Worm (Caenorhabditis elegans) whole organism, L3 larva: ENCODE measurements around the gene ippk-1.
A peak's percentile ranks its signal among the peaks of the same experiment; 100 is the strongest.

Experiments
- R02D3.7 ChIP-seq: fragments of 150-350 bp; optimal IDR thresholded peaks from 2 replicates; lab custom pipeline; 2014; ENCODE audit warnings: missing biosample characterization, missing genetic modification characterization
- ZK546.5 ChIP-seq: sonication (generic microtip); optimal IDR thresholded peaks from 2 replicates; lab custom pipeline; 2017; ENCODE audit warnings: missing biosample characterization, missing genetic modification characterization
- aly-2 ChIP-seq: fragments of 150-350 bp; optimal IDR thresholded peaks from 2 replicates; lab custom pipeline; 2014; ENCODE audit warnings: missing biosample characterization, missing genetic modification characterization
- ama-1 ChIP-seq: fragments of 150-350 bp; optimal IDR thresholded peaks from 2 replicates; lab custom pipeline; 2018
- ceh-16 ChIP-seq: sonication (generic microtip); optimal IDR thresholded peaks from 2 replicates; lab custom pipeline; 2017; ENCODE audit warnings: missing biosample characterization, missing genetic modification characterization
- ceh-28 ChIP-seq: fragments of 150-350 bp; optimal IDR thresholded peaks from 2 replicates; lab custom pipeline; 2014; ENCODE audit warnings: missing biosample characterization, missing genetic modification reagents, missing genetic modification characterization
- ceh-82 ChIP-seq: fragments of 150-350 bp; optimal IDR thresholded peaks from 2 replicates; lab custom pipeline; 2014; ENCODE audit warnings: missing biosample characterization, missing genetic modification characterization
- ceh-9 ChIP-seq: sonication (generic microtip); optimal IDR thresholded peaks from 2 replicates; lab custom pipeline; 2018; ENCODE audit warnings: missing biosample characterization, missing genetic modification characterization
- daf-12 ChIP-seq: fragments of 150-350 bp; optimal IDR thresholded peaks from 2 replicates; lab custom pipeline; 2014; ENCODE audit warnings: missing biosample characterization, missing genetic modification reagents, missing genetic modification characterization
- egl-27 ChIP-seq: sonication (generic microtip); optimal IDR thresholded peaks from 4 replicates; lab custom pipeline; 2017; ENCODE audit warnings: missing biosample characterization, missing genetic modification reagents, missing genetic modification characterization
- egl-5 ChIP-seq: fragments of 150-350 bp; optimal IDR thresholded peaks from 2 replicates; lab custom pipeline; 2017; ENCODE audit warnings: missing biosample characterization, missing genetic modification reagents, missing genetic modification characterization, inconsistent platforms
- elt-1 ChIP-seq: fragments of 150-350 bp; optimal IDR thresholded peaks from 2 replicates; lab custom pipeline; 2014; ENCODE audit warnings: missing biosample characterization, missing genetic modification characterization
- elt-2 ChIP-seq: sonication (generic microtip); optimal IDR thresholded peaks from 2 replicates; lab custom pipeline; 2016; ENCODE audit warnings: missing genetic modification reagents, mild to moderate bottlenecking, missing genetic modification characterization, missing compliant biosample characterization
- elt-3 ChIP-seq, 3 experiments: fragments of 150-350 bp in 1 of 3; sonication (generic microtip) in 2 of 3; optimal IDR thresholded peaks; 2 replicates in 2 of 3; 4 replicates in 1 of 3; lab custom pipeline; 2014 to 2017; ENCODE audit warnings: missing biosample characterization in 3 of 3, missing genetic modification characterization in 3 of 3
- eor-1 ChIP-seq, 2 experiments: fragments of 150-350 bp; optimal IDR thresholded peaks; 2 replicates each; lab custom pipeline; 2014 to 2018; ENCODE audit warnings: missing biosample characterization in 2 of 2, missing genetic modification characterization in 2 of 2
- fkh-10 ChIP-seq: sonication (generic microtip); optimal IDR thresholded peaks from 2 replicates; lab custom pipeline; 2017; ENCODE audit warnings: missing biosample characterization, missing genetic modification reagents, missing genetic modification characterization
- fkh-2 ChIP-seq: fragments of 150-350 bp; optimal IDR thresholded peaks from 2 replicates; lab custom pipeline; 2014; ENCODE audit warnings: missing biosample characterization, missing genetic modification reagents, missing genetic modification characterization
- fos-1 ChIP-seq: fragments of 150-350 bp; optimal IDR thresholded peaks from 2 replicates; lab custom pipeline; 2014; ENCODE audit warnings: missing biosample characterization, missing genetic modification characterization
- hmg-11 ChIP-seq: sonication (generic microtip); optimal IDR thresholded peaks from 2 replicates; lab custom pipeline; 2016; ENCODE audit warnings: missing genetic modification characterization, missing compliant biosample characterization
- jun-1 ChIP-seq: fragments of 150-350 bp; optimal IDR thresholded peaks from 2 replicates; lab custom pipeline; 2014; ENCODE audit warnings: missing biosample characterization, missing genetic modification reagents, missing genetic modification characterization
- lin-15B ChIP-seq: fragments of 150-350 bp; optimal IDR thresholded peaks from 2 replicates; lab custom pipeline; 2014; ENCODE audit warnings: missing biosample characterization, missing genetic modification characterization
- lin-39 ChIP-seq: fragments of 150-350 bp; optimal IDR thresholded peaks from 2 replicates; lab custom pipeline; 2018; ENCODE audit warnings: missing biosample characterization, missing genetic modification reagents, missing genetic modification characterization
- lsy-12 ChIP-seq: sonication (generic microtip); optimal IDR thresholded peaks from 2 replicates; lab custom pipeline; 2016; ENCODE audit warnings: mild to moderate bottlenecking, missing genetic modification characterization, missing compliant biosample characterization
- mdl-1 ChIP-seq: fragments of 150-350 bp; optimal IDR thresholded peaks from 2 replicates; lab custom pipeline; 2014; ENCODE audit warnings: missing biosample characterization, missing genetic modification characterization
- mml-1 ChIP-seq: fragments of 150-350 bp; sonication (generic microtip); optimal IDR thresholded peaks from 3 replicates; lab custom pipeline; 2014; ENCODE audit warnings: missing biosample characterization, missing genetic modification characterization
- nfya-1 ChIP-seq: sonication (generic microtip); optimal IDR thresholded peaks from 2 replicates; lab custom pipeline; 2017; ENCODE audit warnings: missing genetic modification characterization, mild to moderate bottlenecking, missing compliant biosample characterization, antibody characterized with exemption, moderate library complexity; ENCODE audit not compliant: insufficient read depth
- nhr-11 ChIP-seq: fragments of 150-350 bp; optimal IDR thresholded peaks from 2 replicates; lab custom pipeline; 2014; ENCODE audit warnings: missing biosample characterization, missing genetic modification characterization
- nhr-12 ChIP-seq: fragments of 150-350 bp; optimal IDR thresholded peaks from 2 replicates; lab custom pipeline; 2014; ENCODE audit warnings: missing biosample characterization, missing genetic modification characterization
- nhr-23 ChIP-seq: fragments of 150-350 bp; optimal IDR thresholded peaks from 2 replicates; lab custom pipeline; 2014; ENCODE audit warnings: missing biosample characterization, missing genetic modification reagents, missing genetic modification characterization
- nhr-237 ChIP-seq: fragments of 150-350 bp; optimal IDR thresholded peaks from 2 replicates; lab custom pipeline; 2014; ENCODE audit warnings: missing biosample characterization, missing genetic modification characterization
- nhr-25 ChIP-seq: sonication (generic microtip); optimal IDR thresholded peaks from 2 replicates; lab custom pipeline; 2017; ENCODE audit warnings: missing biosample characterization, missing genetic modification characterization
- nhr-28 ChIP-seq: fragments of 150-350 bp; optimal IDR thresholded peaks from 2 replicates; lab custom pipeline; 2014; ENCODE audit warnings: missing biosample characterization, missing genetic modification characterization
- nhr-43 ChIP-seq: sonication (generic microtip); optimal IDR thresholded peaks from 2 replicates; lab custom pipeline; 2016; ENCODE audit warnings: mild to moderate bottlenecking, missing genetic modification characterization, missing compliant biosample characterization; ENCODE audit not compliant: poor library complexity, severe bottlenecking
- nhr-67 ChIP-seq: fragments of 150-350 bp; optimal IDR thresholded peaks from 2 replicates; lab custom pipeline; 2014; ENCODE audit warnings: missing biosample characterization, missing genetic modification characterization
- nhr-76 ChIP-seq: fragments of 150-350 bp; sonication (generic microtip); optimal IDR thresholded peaks from 5 replicates; lab custom pipeline; 2014; ENCODE audit warnings: missing biosample characterization, missing genetic modification characterization
- nhr-77 ChIP-seq: fragments of 150-350 bp; optimal IDR thresholded peaks from 2 replicates; lab custom pipeline; 2014; ENCODE audit warnings: missing biosample characterization, missing genetic modification characterization
- pha-4 ChIP-seq: fragments of 150-350 bp; optimal IDR thresholded peaks from 2 replicates; lab custom pipeline; 2014; ENCODE audit warnings: missing biosample characterization, missing genetic modification reagents, missing genetic modification characterization
- pqm-1 ChIP-seq: fragments of 150-350 bp; optimal IDR thresholded peaks from 2 replicates; lab custom pipeline; 2017; ENCODE audit warnings: missing biosample characterization, missing genetic modification characterization, inconsistent platforms
- sea-2 ChIP-seq: fragments of 150-350 bp; sonication (generic microtip); optimal IDR thresholded peaks from 4 replicates; lab custom pipeline; 2014; ENCODE audit warnings: missing biosample characterization, missing genetic modification reagents, missing genetic modification characterization
- skn-1 ChIP-seq: fragments of 150-350 bp; optimal IDR thresholded peaks from 2 replicates; lab custom pipeline; 2014; ENCODE audit warnings: missing biosample characterization, missing genetic modification characterization
- snpc-4 ChIP-seq: fragments of 150-350 bp; optimal IDR thresholded peaks from 2 replicates; lab custom pipeline; 2014; ENCODE audit warnings: missing biosample characterization, missing genetic modification characterization
- tbx-2 ChIP-seq: sonication (generic microtip); optimal IDR thresholded peaks from 2 replicates; lab custom pipeline; 2016; ENCODE audit warnings: mild to moderate bottlenecking, missing genetic modification characterization, missing compliant biosample characterization
- unc-39 ChIP-seq: sonication (generic microtip); optimal IDR thresholded peaks from 4 replicates; lab custom pipeline; 2017; ENCODE audit warnings: missing biosample characterization, missing genetic modification characterization
- unc-62 ChIP-seq: fragments of 150-350 bp; sonication (generic microtip); optimal IDR thresholded peaks from 4 replicates; lab custom pipeline; 2014; ENCODE audit warnings: missing biosample characterization, missing genetic modification reagents, missing genetic modification characterization
- zag-1 ChIP-seq: fragments of 150-350 bp; optimal IDR thresholded peaks from 2 replicates; lab custom pipeline; 2014; ENCODE audit warnings: missing biosample characterization, missing genetic modification characterization
- ztf-11 ChIP-seq: fragments of 150-350 bp; optimal IDR thresholded peaks from 2 replicates; lab custom pipeline; 2014; ENCODE audit warnings: missing biosample characterization, missing genetic modification characterization
- ztf-4 ChIP-seq: fragments of 150-350 bp; optimal IDR thresholded peaks from 2 replicates; lab custom pipeline; 2014; ENCODE audit warnings: missing biosample characterization, missing genetic modification characterization

ippk-1 gene

ce11 chrII:11994940-11995339 is 47.8 kb upstream of the ippk-1 start:
- TF ChIP-seq elt-1 (no peak), eor-1 (tag; optimal IDR thresholded peaks at IDR 0.05; lab: Kevin White, UChicago) (no peak), nhr-67 (tag; lab: Kevin White, UChicago) (no peak), egl-27 (tag; lab: Kevin White, UChicago) (no peak)

DNA sequence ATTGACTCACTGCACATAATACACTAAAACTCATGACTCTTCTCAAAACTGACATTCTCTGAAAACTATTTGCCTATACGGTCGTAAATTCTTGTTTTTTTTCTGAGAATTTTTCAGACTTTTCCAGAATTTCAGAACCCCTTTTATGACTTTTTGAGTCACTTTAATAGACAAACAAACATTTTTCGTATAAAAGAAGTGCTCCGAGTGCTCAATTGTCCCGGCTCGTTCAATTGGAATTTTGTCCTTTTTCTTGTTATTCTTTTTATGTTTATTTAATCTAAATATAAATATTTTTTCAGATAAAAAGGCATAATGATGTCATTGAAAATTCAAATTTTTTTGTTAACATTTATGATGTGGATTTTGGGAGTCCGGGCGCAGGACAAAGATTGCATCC is 43.8 kb upstream of the ippk-1 start, which contains the start of gene Y17G7B.23:
Y17G7B.23 (plus strand) TSS at position 301 of the 400 bp plus-strand sequence.
- TF ChIP-seq elt-1, result no peak
- TF ChIP-seq lin-39 (tag; lab: Kevin White, UChicago), result no peak
- TF ChIP-seq ama-1 (lab: Kevin White, UChicago), result no peak
- TF ChIP-seq zag-1 (tag; lab: Kevin White, UChicago), result no peak
- TF ChIP-seq, all 47 proteins: peak for 0

DNA sequence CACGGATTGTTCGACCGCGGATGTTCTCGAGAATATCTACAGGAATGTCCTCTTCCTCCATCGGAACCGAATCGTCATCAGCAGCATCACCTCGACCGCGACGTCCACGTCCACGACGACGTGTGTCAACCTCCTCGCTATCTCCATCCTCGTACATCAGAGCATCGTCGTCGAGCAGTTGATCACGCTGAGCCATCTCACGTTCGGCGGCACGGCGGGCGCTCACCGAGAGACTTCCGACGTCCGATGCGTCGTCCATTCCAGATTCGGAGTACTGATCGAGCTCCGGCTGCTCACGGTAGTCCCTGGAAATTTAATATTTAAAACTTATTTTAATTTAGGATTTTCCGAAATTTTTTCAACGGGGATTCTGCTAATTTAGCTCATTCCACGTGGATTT is 36.7 kb upstream of the ippk-1 start:
- TF ChIP-seq elt-1, result no peak
- no peak for TF ChIP-seq fos-1 (tag; lab: Kevin White, UChicago)
- TF ChIP-seq, all 47 proteins: peak for 0

DNA sequence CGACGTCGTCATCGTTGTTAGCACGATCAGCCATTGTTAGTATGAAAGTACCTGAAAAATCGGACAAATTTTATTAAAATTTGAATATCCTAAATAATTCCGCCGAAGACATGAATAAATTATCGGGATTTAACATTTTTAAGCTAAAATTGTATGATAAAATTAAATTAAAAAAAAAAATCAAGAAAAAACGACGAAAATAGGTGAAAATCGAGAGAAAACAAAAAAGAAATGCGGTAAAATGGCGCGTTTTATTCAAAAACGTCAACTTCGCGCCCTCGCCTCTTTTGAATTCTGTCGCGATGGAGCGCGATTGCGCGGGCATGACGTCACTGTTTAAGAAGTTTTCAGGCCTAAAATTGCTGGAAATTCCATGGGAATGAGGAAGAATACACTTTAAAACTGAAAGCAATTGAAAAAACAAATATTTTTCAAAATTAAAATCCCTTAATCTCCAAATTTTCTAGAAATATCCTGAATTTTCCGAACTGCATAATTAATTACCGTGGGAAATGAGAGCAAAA is 36.1 kb upstream of the ippk-1 start, which contains the start of gene mcm-2:
mcm-2 (minus strand) TSS at position 51 of the 524 bp plus-strand sequence.
- TF ChIP-seq ceh-82 (tag; lab: Kevin White, UChicago) (no peak), ztf-4 (tag; lab: Kevin White, UChicago) (no peak), unc-39 (no peak), ceh-16 (no peak), sea-2 (no peak), unc-62 (GFP tag; lab: Kevin White, UChicago) (no peak), nfya-1 (tag; lab: Kevin White, UChicago) (no peak), aly-2 (no peak), lsy-12 (tag; lab: Kevin White, UChicago) (no peak), snpc-4 (tag; lab: Kevin White, UChicago) (peak; percentile 14), nhr-237 (no peak), egl-5 (tag; lab: Kevin White, UChicago) (no peak), daf-12 (tag; lab: Kevin White, UChicago) (no peak), ztf-11 (tag; lab: Kevin White, UChicago) (no peak), tbx-2 (tag; lab: Kevin White, UChicago) (no peak), nhr-67 (tag; lab: Kevin White, UChicago) (no peak), ceh-28 (tag; lab: Kevin White, UChicago) (no peak), egl-27 (tag; lab: Kevin White, UChicago) (no peak), nhr-12 (tag; lab: Kevin White, UChicago) (no peak), fkh-10 (GFP tag; lab: Kevin White, UChicago) (no peak), mdl-1 (tag; lab: Kevin White, UChicago) (no peak), nhr-23 (tag; lab: Kevin White, UChicago) (peak; percentile 25), fkh-2 (tag; lab: Kevin White, UChicago) (no peak), ZK546.5 (tag; lab: Kevin White, UChicago) (no peak), nhr-28 (no peak), elt-3 (tag; optimal IDR thresholded peaks at IDR 0.05; lab: Kevin White, UChicago) (no peak), hmg-11 (no peak), pha-4 (peak; percentile 67), pqm-1 (tag; lab: Kevin White, UChicago) (no peak), lin-15B (peak; percentile 81), lin-39 (tag; lab: Kevin White, UChicago) (no peak), nhr-43 (tag; lab: Kevin White, UChicago) (no peak), elt-1 (peak; percentile 31), elt-2 (tag; lab: Kevin White, UChicago) (peak; percentile 33), zag-1 (tag; lab: Kevin White, UChicago) (no peak), R02D3.7 (tag; lab: Kevin White, UChicago) (peak; percentile 19), nhr-11 (tag; lab: Kevin White, UChicago) (no peak), eor-1 (tag; optimal IDR thresholded peaks at IDR 0.05; lab: Kevin White, UChicago) (no peak), skn-1 (tag; lab: Kevin White, UChicago) (no peak), nhr-25 (tag; lab: Kevin White, UChicago) (no peak), nhr-76 (no peak), ama-1 (lab: Kevin White, UChicago) (no peak), nhr-77 (tag; lab: Kevin White, UChicago) (peak; percentile 15), mml-1 (tag; lab: Kevin White, UChicago) (no peak), fos-1 (tag; lab: Kevin White, UChicago) (no peak), jun-1 (tag; lab: Kevin White, UChicago) (no peak), ceh-9 (no peak)
